Fruit fly (Drosophila melanogaster) whole organism, embryonic: ENCODE results near the gene woc.

Experiments
- CG11093 ChIP-seq: fragments of 200-800 bp; sonication (Bioruptor generic); IDR thresholded peaks from 3 replicates; pipeline ENCODE4 v1.3.6; 2022; ENCODE audit warnings: missing biosample characterization, missing genetic modification characterization
- CG12071 ChIP-seq: fragments of 200-800 bp; sonication (Bioruptor generic); optimal IDR thresholded peaks from 3 replicates; lab custom pipeline; 2018; ENCODE audit warnings: missing biosample characterization, mild to moderate bottlenecking, missing genetic modification characterization
- CG17612 ChIP-seq: fragments of 200-800 bp; sonication (Bioruptor generic); IDR thresholded peaks from 2 replicates; pipeline ENCODE4 v1.3.6; 2022; ENCODE audit warnings: missing biosample characterization, missing genetic modification characterization
- CG17829 ChIP-seq: fragments of 200-800 bp; optimal IDR thresholded peaks from 2 replicates; lab custom pipeline; 2019; ENCODE audit warnings: missing biosample characterization, mild to moderate bottlenecking, missing genetic modification characterization, moderate library complexity
- CG18262 ChIP-seq: fragments of 200-800 bp; optimal IDR thresholded peaks from 3 replicates; lab custom pipeline; 2019; ENCODE audit warnings: missing biosample characterization, mild to moderate bottlenecking, missing genetic modification characterization, moderate library complexity
- CG2199 ChIP-seq: fragments of 200-800 bp; sonication (Bioruptor generic); IDR thresholded peaks from 3 replicates; pipeline ENCODE4 v1.3.6; 2022; ENCODE audit warnings: missing biosample characterization, missing genetic modification characterization
- CG30403 ChIP-seq: fragments of 200-800 bp; sonication (Bioruptor generic); optimal IDR thresholded peaks from 3 replicates; lab custom pipeline; 2016; ENCODE audit warnings: missing biosample characterization, missing genetic modification characterization
- CG6272 ChIP-seq: fragments of 200-800 bp; sonication (Bioruptor generic); IDR thresholded peaks from 2 replicates; pipeline ENCODE4 v1.3.6; 2022; ENCODE audit warnings: missing biosample characterization, missing genetic modification characterization
- CG6813 ChIP-seq: fragments of 200-800 bp; sonication (Bioruptor generic); optimal IDR thresholded peaks from 2 replicates; lab custom pipeline; 2017; ENCODE audit warnings: missing biosample characterization, missing genetic modification characterization, mild to moderate bottlenecking, moderate library complexity, missing genetic modification reagents
- CG8388 ChIP-seq: fragments of 200-800 bp; sonication (Bioruptor generic); optimal IDR thresholded peaks from 2 replicates; lab custom pipeline; 2019; ENCODE audit warnings: missing biosample characterization, mild to moderate bottlenecking, missing genetic modification characterization, moderate library complexity
- CG8478 ChIP-seq: fragments of >200 bp; optimal IDR thresholded peaks from 2 replicates; lab custom pipeline; 2018
- CG8924 ChIP-seq: fragments of 200-800 bp; optimal IDR thresholded peaks from 3 replicates; lab custom pipeline; 2019; ENCODE audit warnings: missing biosample characterization, mild to moderate bottlenecking, missing genetic modification characterization, moderate library complexity
- CG9817 ChIP-seq: fragments of 200-800 bp; sonication (Bioruptor generic); optimal IDR thresholded peaks from 2 replicates; lab custom pipeline; 2018; ENCODE audit warnings: missing biosample characterization, mild to moderate bottlenecking, missing genetic modification characterization, moderate library complexity
- Chrac-16 ChIP-seq: fragments of 200-800 bp; sonication (Bioruptor generic); optimal IDR thresholded peaks from 3 replicates; lab custom pipeline; 2016; ENCODE audit warnings: missing biosample characterization, missing genetic modification characterization
- D19A ChIP-seq: fragments of 200-800 bp; optimal IDR thresholded peaks from 3 replicates; lab custom pipeline; 2019; ENCODE audit warnings: missing biosample characterization, mild to moderate bottlenecking, missing genetic modification characterization, moderate library complexity
- Dfd ChIP-seq, 2 experiments: fragments of >200 bp; optimal IDR thresholded peaks; 2 replicates each; lab custom pipeline; 2017; ENCODE audit warnings: missing biosample characterization in 2 of 2, missing genetic modification characterization in 2 of 2
- Doc2 ChIP-seq: fragments of 200-800 bp; sonication (Bioruptor generic); IDR thresholded peaks from 2 replicates; pipeline ENCODE4 v1.3.6; 2022; ENCODE audit warnings: missing biosample characterization, missing genetic modification characterization
- Dp ChIP-seq: fragments of 200-800 bp; sonication (Bioruptor generic); optimal IDR thresholded peaks from 2 replicates; lab custom pipeline; 2018; ENCODE audit warnings: missing biosample characterization, mild to moderate bottlenecking, missing genetic modification characterization, moderate library complexity
- H2.0 ChIP-seq: fragments of 200-800 bp; sonication (Bioruptor generic); IDR thresholded peaks from 2 replicates; pipeline ENCODE4 v1.3.6; 2022; ENCODE audit warnings: missing biosample characterization, missing genetic modification characterization
- HLH3B ChIP-seq: fragments of 200-800 bp; sonication (Bioruptor generic); IDR thresholded peaks from 2 replicates; pipeline ENCODE4 v1.3.6; 2022; ENCODE audit warnings: missing biosample characterization, missing genetic modification characterization
- HLHmδ ChIP-seq: fragments of 200-800 bp; sonication (Bioruptor generic); optimal IDR thresholded peaks from 2 replicates; lab custom pipeline; 2018; ENCODE audit warnings: missing biosample characterization, mild to moderate bottlenecking, missing genetic modification characterization, moderate library complexity
- HmgZ ChIP-seq: fragments of 200-800 bp; sonication (Bioruptor generic); optimal IDR thresholded peaks from 2 replicates; lab custom pipeline; 2018; ENCODE audit warnings: missing biosample characterization, mild to moderate bottlenecking, missing genetic modification characterization
- Hmr ChIP-seq: fragments of 200-800 bp; sonication (Bioruptor generic); optimal IDR thresholded peaks from 3 replicates; lab custom pipeline; 2017; ENCODE audit warnings: mild to moderate bottlenecking, missing biosample characterization, missing genetic modification reagents, missing genetic modification characterization
- Hr3 ChIP-seq: fragments of 200-800 bp; sonication (Bioruptor generic); optimal IDR thresholded peaks from 3 replicates; lab custom pipeline; 2016; ENCODE audit warnings: missing biosample characterization, missing genetic modification characterization
- Oli ChIP-seq: fragments of 200-800 bp; sonication (Bioruptor generic); optimal IDR thresholded peaks from 2 replicates; lab custom pipeline; 2018; ENCODE audit warnings: missing biosample characterization, mild to moderate bottlenecking, missing genetic modification characterization, moderate library complexity
- Poxn ChIP-seq: fragments of 200-800 bp; sonication (Bioruptor generic); IDR thresholded peaks from 2 replicates; pipeline ENCODE4 v1.3.6; 2022; ENCODE audit warnings: missing biosample characterization, missing genetic modification characterization
- Xbp1 ChIP-seq: fragments of 200-800 bp; sonication (Bioruptor generic); optimal IDR thresholded peaks from 3 replicates; lab custom pipeline; 2016; ENCODE audit warnings: missing biosample characterization, mild to moderate bottlenecking, missing genetic modification characterization
- az2 ChIP-seq: fragments of 200-800 bp; sonication (Bioruptor generic); optimal IDR thresholded peaks from 3 replicates; lab custom pipeline; 2016; ENCODE audit warnings: missing biosample characterization, missing genetic modification characterization
- bigmax ChIP-seq: fragments of 200-800 bp; sonication (Bioruptor generic); optimal IDR thresholded peaks from 2 replicates; lab custom pipeline; 2018; ENCODE audit warnings: missing biosample characterization, mild to moderate bottlenecking, missing genetic modification characterization
- cg ChIP-seq: fragments of 200-800 bp; sonication (Bioruptor generic); optimal IDR thresholded peaks from 3 replicates; lab custom pipeline; 2019; ENCODE audit warnings: missing biosample characterization, mild to moderate bottlenecking, missing genetic modification characterization, moderate library complexity
- corto ChIP-seq: fragments of 200-800 bp; sonication (Bioruptor generic); optimal IDR thresholded peaks from 2 replicates; lab custom pipeline; 2016; ENCODE audit warnings: missing biosample characterization, mild to moderate bottlenecking, missing genetic modification characterization, moderate library complexity
- dimm ChIP-seq: fragments of 200-800 bp; sonication (Bioruptor generic); IDR thresholded peaks from 2 replicates; pipeline ENCODE4 v1.3.6; 2022; ENCODE audit warnings: missing biosample characterization, missing genetic modification characterization
- fd3F ChIP-seq: fragments of 200-800 bp; sonication (Bioruptor generic); optimal IDR thresholded peaks from 2 replicates; lab custom pipeline; 2018; ENCODE audit warnings: missing biosample characterization, mild to moderate bottlenecking, missing genetic modification characterization, moderate library complexity
- gsb-n ChIP-seq: fragments of 200-800 bp; sonication (Bioruptor generic); optimal IDR thresholded peaks from 3 replicates; lab custom pipeline; 2018; ENCODE audit warnings: missing biosample characterization, mild to moderate bottlenecking, missing genetic modification characterization
- ham ChIP-seq: fragments of 200-800 bp; sonication (Bioruptor generic); IDR thresholded peaks from 2 replicates; pipeline ENCODE4 v1.3.6; 2022; ENCODE audit warnings: missing biosample characterization, missing genetic modification characterization
- lola ChIP-seq, 3 experiments: fragments of >200 bp in 2 of 3; fragments of 200-800 bp in 1 of 3; sonication (Bioruptor generic) in 1 of 3; optimal IDR thresholded peaks; 2 replicates each; lab custom pipeline; 2017 to 2019; ENCODE audit warnings: missing biosample characterization in 3 of 3, missing genetic modification characterization in 3 of 3, mild to moderate bottlenecking in 1 of 3, moderate library complexity in 1 of 3
- nau ChIP-seq: fragments of 200-800 bp; sonication (Bioruptor generic); optimal IDR thresholded peaks from 3 replicates; lab custom pipeline; 2017; ENCODE audit warnings: missing biosample characterization, mild to moderate bottlenecking, missing genetic modification characterization, missing genetic modification reagents
- odd ChIP-seq: fragments of 200-800 bp; sonication (Bioruptor generic); optimal IDR thresholded peaks from 2 replicates; lab custom pipeline; 2017; ENCODE audit warnings: missing biosample characterization, mild to moderate bottlenecking, missing genetic modification characterization
- pfk ChIP-seq: fragments of 200-800 bp; sonication (Bioruptor generic); optimal IDR thresholded peaks from 2 replicates; lab custom pipeline; 2018; ENCODE audit warnings: missing biosample characterization, mild to moderate bottlenecking, missing genetic modification characterization, moderate library complexity
- psq ChIP-seq: fragments of 200-800 bp; sonication (Bioruptor generic); optimal IDR thresholded peaks from 2 replicates; lab custom pipeline; 2017; ENCODE audit warnings: missing biosample characterization, missing genetic modification characterization
- shn ChIP-seq: fragments of 200-800 bp; sonication (Bioruptor generic); optimal IDR thresholded peaks from 3 replicates; lab custom pipeline; 2016; ENCODE audit warnings: missing biosample characterization, missing genetic modification characterization
- tup ChIP-seq: fragments of 200-800 bp; sonication (Bioruptor generic); optimal IDR thresholded peaks from 2 replicates; lab custom pipeline; 2016; ENCODE audit warnings: missing biosample characterization, mild to moderate bottlenecking, missing genetic modification characterization, moderate library complexity

The woc gene

dm6 chr3R:27263434-27264215, at the start of gene woc (continued):
- peak; percentile 73 for TF ChIP-seq CG30403 (GFP tag; lab: Kevin White, UChicago)
- TF ChIP-seq ham, result no peak
- TF ChIP-seq CG8388 (GFP tag; lab: Kevin White, UChicago), result peak; percentile 99
- peak; percentile 38 for TF ChIP-seq Hr3 (GFP tag; lab: Kevin White, UChicago)
- TF ChIP-seq Oli, result no peak
- TF ChIP-seq HmgZ (tag; lab: Kevin White, UChicago), result peak; percentile 49
- peak; percentile 40 for TF ChIP-seq bigmax (GFP tag; lab: Kevin White, UChicago)
- TF ChIP-seq shn (GFP tag; lab: Kevin White, UChicago), result peak; percentile 44
- TF ChIP-seq psq, result no peak
- peak; percentile 14 for TF ChIP-seq HLHmδ
- TF ChIP-seq gsb-n, result no peak
- TF ChIP-seq CG8924 (tag; lab: Kevin White, UChicago), result peak; percentile 51
- TF ChIP-seq CG9817, result no peak
- TF ChIP-seq az2, result peak; percentile 27
- no peak for TF ChIP-seq Poxn (GFP tag; lab: Robert Waterston, UW)
- TF ChIP-seq D19A, result no peak
- peak; percentile 40 for TF ChIP-seq CG6813
- peak; percentile 33 for TF ChIP-seq CG18262 (tag; lab: Kevin White, UChicago)
- 0 out of 3 replicates have a peak, but pooled peaks have one; percentile 21 for TF ChIP-seq CG11093 (GFP tag; lab: Robert Waterston, UW)
- peak; percentile 76 for TF ChIP-seq Dp
- TF ChIP-seq fd3F (GFP tag; lab: Kevin White, UChicago), result no peak
- TF ChIP-seq CG17612, result no peak
- no peak for TF ChIP-seq corto
- TF ChIP-seq CG12071 (GFP tag; lab: Kevin White, UChicago), result no peak
- TF ChIP-seq lola (GFP tag; optimal IDR thresholded peaks at IDR 0.05; lab: Kevin White, UChicago), result peak in 1 of 3 experiments; percentile 5
- TF ChIP-seq HLH3B (GFP tag; lab: Robert Waterston, UW), result peak; percentile 52; the same call in 1 of the 2 replicates
- no peak for TF ChIP-seq CG17829 (tag; lab: Kevin White, UChicago)
- TF ChIP-seq cg (GFP tag; lab: Kevin White, UChicago), result peak; percentile 98
- TF ChIP-seq tup (GFP tag; lab: Kevin White, UChicago), result no peak
- TF ChIP-seq dimm (GFP tag; lab: Robert Waterston, UW), result no peak
- no peak for TF ChIP-seq H2.0 (GFP tag; lab: Robert Waterston, UW)
- TF ChIP-seq Dfd (GFP tag; optimal IDR thresholded peaks at IDR 0.05; lab: Kevin White, UChicago), result no peak
- TF ChIP-seq Xbp1 (GFP tag; lab: Kevin White, UChicago), result peak; percentile 48
- no peak for TF ChIP-seq Doc2
- TF ChIP-seq nau, result no peak
- no peak for TF ChIP-seq odd (GFP tag; lab: Kevin White, UChicago)
- TF ChIP-seq CG2199, result no peak
- TF ChIP-seq Chrac-16 (GFP tag; lab: Kevin White, UChicago), result peak; percentile 9
- no peak for TF ChIP-seq pfk (GFP tag; lab: Kevin White, UChicago)
- peak; percentile 88 for TF ChIP-seq CG8478 (lab: Kevin White, UChicago)
- TF ChIP-seq CG6272 (GFP tag; lab: Robert Waterston, UW), result 0 out of 2 replicates have a peak, but pooled peaks have one; percentile 38
- TF ChIP-seq Hmr (GFP tag; lab: Kevin White, UChicago), result peak; percentile 43
